Fruit fly (Drosophila melanogaster) whole organism, embryonic: ENCODE measurements around the gene CG33927.

Experiments used
- CG10209 ChIP-seq: fragments of 200-800 bp; sonication (Bioruptor generic); optimal IDR thresholded peaks from 3 replicates; lab custom pipeline; 2017; ENCODE audit warnings: missing biosample characterization, mild to moderate bottlenecking, missing genetic modification characterization, missing genetic modification reagents
- CG12219 ChIP-seq: fragments of 200-800 bp; sonication (Bioruptor generic); optimal IDR thresholded peaks from 3 replicates; lab custom pipeline; 2018; ENCODE audit warnings: missing biosample characterization, mild to moderate bottlenecking, missing genetic modification characterization
- CG13287 ChIP-seq: fragments of 200-800 bp; sonication (Bioruptor generic); IDR thresholded peaks from 2 replicates; pipeline ENCODE4 v1.3.6; 2022; ENCODE audit warnings: missing biosample characterization, missing genetic modification characterization; ENCODE audit not compliant: partially characterized antibody
- CG15601 ChIP-seq: fragments of 200-800 bp; sonication (Bioruptor generic); optimal IDR thresholded peaks from 3 replicates; lab custom pipeline; 2019; ENCODE audit warnings: missing biosample characterization, mild to moderate bottlenecking, missing genetic modification characterization, moderate library complexity
- CG2875 ChIP-seq: fragments of 200-800 bp; sonication (Bioruptor generic); optimal IDR thresholded peaks from 2 replicates; lab custom pipeline; 2017; ENCODE audit warnings: missing biosample characterization, mild to moderate bottlenecking, missing genetic modification characterization, missing genetic modification reagents
- Rfx ChIP-seq: fragments of 200-800 bp; sonication (Bioruptor generic); IDR thresholded peaks from 2 replicates; pipeline ENCODE4 v1.3.6; 2022; ENCODE audit warnings: missing biosample characterization, missing genetic modification characterization
- Stat92E ChIP-seq, 3 experiments: fragments of >200 bp in 2 of 3; fragments of 200-800 bp in 1 of 3; sonication (Bioruptor generic) in 1 of 3; optimal IDR thresholded peaks; 2 replicates each; lab custom pipeline; 2017 to 2019; ENCODE audit warnings: missing biosample characterization in 3 of 3, missing genetic modification characterization in 3 of 3, mild to moderate bottlenecking in 1 of 3, moderate library complexity in 1 of 3
- cg ChIP-seq: fragments of 200-800 bp; sonication (Bioruptor generic); optimal IDR thresholded peaks from 3 replicates; lab custom pipeline; 2019; ENCODE audit warnings: missing biosample characterization, mild to moderate bottlenecking, missing genetic modification characterization, moderate library complexity
- ems ChIP-seq: fragments of 200-800 bp; sonication (Bioruptor generic); optimal IDR thresholded peaks from 3 replicates; lab custom pipeline; 2016; ENCODE audit warnings: missing biosample characterization, missing genetic modification characterization
- nau ChIP-seq: fragments of 200-800 bp; sonication (Bioruptor generic); optimal IDR thresholded peaks from 3 replicates; lab custom pipeline; 2017; ENCODE audit warnings: missing biosample characterization, mild to moderate bottlenecking, missing genetic modification characterization, missing genetic modification reagents
- org-1 ChIP-seq: fragments of 200-800 bp; sonication (Bioruptor generic); optimal IDR thresholded peaks from 2 replicates; lab custom pipeline; 2017; ENCODE audit warnings: missing biosample characterization, missing genetic modification characterization
- pan ChIP-seq, 4 experiments: fragments of >200 bp in 3 of 4; fragments of 200-800 bp in 1 of 4; sonication (Bioruptor generic) in 1 of 4; optimal IDR thresholded peaks in 3 of 4; IDR thresholded peaks in 1 of 4; 2 replicates each; pipeline versions ENCODE4 v1.3.6 to Lab custom; 2017 to 2022; ENCODE audit warnings: missing biosample characterization in 2 of 4, missing genetic modification characterization in 2 of 4, mixed read lengths in 1 of 4

DNA sequence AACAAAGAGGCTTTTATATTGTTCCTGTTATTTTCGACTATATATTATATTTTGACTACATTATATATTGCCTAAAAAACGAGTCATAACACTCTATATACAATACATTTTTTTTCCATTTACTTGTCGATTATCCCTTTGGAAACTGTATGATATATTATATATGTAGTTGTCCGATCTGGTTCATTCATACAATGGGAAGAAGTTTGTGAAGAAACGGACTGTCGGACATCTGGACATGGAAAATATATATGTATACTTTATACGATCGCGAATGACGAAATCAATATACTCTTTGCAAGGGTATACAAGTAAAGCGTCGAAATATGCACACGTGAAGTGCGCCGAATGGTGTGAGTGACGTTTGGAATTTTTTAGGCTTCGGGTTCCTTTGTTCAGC lies 36.4 kb upstream of the CG33927 start:
- TF ChIP-seq nau (GFP tag; lab: Kevin White, UChicago) (no peak), CG2875 (no peak), ems (GFP tag; lab: Kevin White, UChicago) (no peak), CG10209 (GFP tag; lab: Kevin White, UChicago) (no peak), CG13287 (GFP tag; lab: Robert Waterston, UW) (no peak), Rfx (GFP tag; lab: Robert Waterston, UW) (no peak), CG12219 (GFP tag; lab: Kevin White, UChicago) (no peak), cg (GFP tag; lab: Kevin White, UChicago) (no peak), org-1 (GFP tag; lab: Kevin White, UChicago) (no peak), pan (optimal IDR thresholded peaks at IDR 0.05; lab: Kevin White, UChicago) (no peak), pan (GFP tag; optimal IDR thresholded peaks at IDR 0.05 in 1 of 2, IDR thresholded peaks at IDR 0.05 in 1 of 2) (no peak), Stat92E (GFP tag; optimal IDR thresholded peaks at IDR 0.05; lab: Kevin White, UChicago) (no peak), CG15601 (tag; lab: Kevin White, UChicago) (no peak)
